Fruit fly (Drosophila melanogaster) whole organism, embryonic: ENCODE data around the gene CG1979.

ENCODE experiments used
- BEAF-32 ChIP-seq: fragments of 200-800 bp; sonication (Bioruptor generic); optimal IDR thresholded peaks from 3 replicates; lab custom pipeline; 2017; ENCODE audit warnings: missing biosample characterization, missing genetic modification characterization, mild to moderate bottlenecking, moderate library complexity, missing genetic modification reagents
- Bdp1 ChIP-seq: fragments of 200-800 bp; sonication (Bioruptor generic); optimal IDR thresholded peaks from 3 replicates; lab custom pipeline; 2016; ENCODE audit warnings: missing biosample characterization, missing genetic modification characterization
- Bteb2 ChIP-seq: fragments of 200-800 bp; sonication (Bioruptor generic); optimal IDR thresholded peaks from 2 replicates; lab custom pipeline; 2016; ENCODE audit warnings: missing biosample characterization, missing genetic modification characterization
- CG11456 ChIP-seq: fragments of 200-800 bp; sonication (Bioruptor generic); IDR thresholded peaks from 3 replicates; pipeline ENCODE4 v1.3.6; 2022; ENCODE audit warnings: missing biosample characterization, missing genetic modification characterization
- CG12391 ChIP-seq: fragments of 200-800 bp; sonication (Bioruptor generic); optimal IDR thresholded peaks from 3 replicates; lab custom pipeline; 2018; ENCODE audit warnings: missing biosample characterization, mild to moderate bottlenecking, missing genetic modification characterization, moderate library complexity
- CG17186 ChIP-seq: fragments of 200-800 bp; sonication (Bioruptor generic); optimal IDR thresholded peaks from 3 replicates; lab custom pipeline; 2017; ENCODE audit warnings: missing biosample characterization, missing genetic modification reagents, missing genetic modification characterization
- CG17328 ChIP-seq: fragments of 200-800 bp; sonication (Bioruptor generic); IDR thresholded peaks from 2 replicates; pipeline ENCODE4 v1.3.6; 2022; ENCODE audit warnings: missing biosample characterization, missing genetic modification characterization
- CG18619 ChIP-seq: fragments of 200-800 bp; sonication (Bioruptor generic); optimal IDR thresholded peaks from 3 replicates; lab custom pipeline; 2017; ENCODE audit warnings: missing biosample characterization, mild to moderate bottlenecking, missing genetic modification characterization
- CG30020 ChIP-seq: fragments of 200-800 bp; optimal IDR thresholded peaks from 2 replicates; lab custom pipeline; 2019; ENCODE audit warnings: missing biosample characterization, mild to moderate bottlenecking, missing genetic modification characterization, moderate library complexity
- CG4820 ChIP-seq: fragments of 200-800 bp; sonication (Bioruptor generic); optimal IDR thresholded peaks from 3 replicates; lab custom pipeline; 2016; ENCODE audit warnings: missing biosample characterization, missing genetic modification characterization
- CG6254 ChIP-seq: fragments of 200-800 bp; sonication (Bioruptor generic); optimal IDR thresholded peaks from 3 replicates; lab custom pipeline; 2017; ENCODE audit warnings: mild to moderate bottlenecking, missing biosample characterization, missing genetic modification reagents, missing genetic modification characterization
- CG6272 ChIP-seq: fragments of 200-800 bp; sonication (Bioruptor generic); IDR thresholded peaks from 2 replicates; pipeline ENCODE4 v1.3.6; 2022; ENCODE audit warnings: missing biosample characterization, missing genetic modification characterization
- CG6654 ChIP-seq: fragments of 200-800 bp; sonication (Bioruptor generic); optimal IDR thresholded peaks from 2 replicates; lab custom pipeline; 2017; ENCODE audit warnings: missing biosample characterization, mild to moderate bottlenecking, missing genetic modification characterization
- CG7963 ChIP-seq: fragments of 200-800 bp; sonication (Bioruptor generic); IDR thresholded peaks from 3 replicates; pipeline ENCODE4 v1.3.6; 2022; ENCODE audit warnings: missing biosample characterization, missing genetic modification characterization; ENCODE audit not compliant: partially characterized antibody
- CTCF ChIP-seq: fragments of 200-800 bp; sonication (Bioruptor generic); optimal IDR thresholded peaks from 2 replicates; lab custom pipeline; 2017; ENCODE audit warnings: missing biosample characterization, mild to moderate bottlenecking, missing genetic modification characterization, moderate library complexity
- CoRest ChIP-seq: fragments of 200-800 bp; sonication (Bioruptor generic); optimal IDR thresholded peaks from 3 replicates; lab custom pipeline; 2018; ENCODE audit warnings: missing biosample characterization, mild to moderate bottlenecking, missing genetic modification characterization, moderate library complexity
- Dad ChIP-seq: fragments of 200-800 bp; sonication (Bioruptor generic); optimal IDR thresholded peaks from 3 replicates; lab custom pipeline; 2016; ENCODE audit warnings: missing biosample characterization, missing genetic modification characterization
- Eip74EF ChIP-seq, 2 experiments: fragments of 200-800 bp in 1 of 2; fragments of >200 bp in 1 of 2; sonication (Bioruptor generic) in 1 of 2; optimal IDR thresholded peaks; 2 replicates each; lab custom pipeline; 2017 to 2019; ENCODE audit warnings: missing biosample characterization in 2 of 2, missing genetic modification characterization in 2 of 2, mild to moderate bottlenecking in 1 of 2, moderate library complexity in 1 of 2
- Hr51 ChIP-seq, 2 experiments: fragments of 200-800 bp; sonication (Bioruptor generic); optimal IDR thresholded peaks; 2 replicates in 1 of 2; 3 replicates in 1 of 2; lab custom pipeline; 2016 to 2018; ENCODE audit warnings: missing biosample characterization in 2 of 2, missing genetic modification characterization in 2 of 2, mild to moderate bottlenecking in 1 of 2, moderate library complexity in 1 of 2
- Med ChIP-seq: fragments of 200-800 bp; sonication (Bioruptor generic); peaks from one replicate; lab custom pipeline; 2016; ENCODE audit warnings: missing biosample characterization, missing genetic modification characterization, mild to moderate bottlenecking, inconsistent platforms, moderate library complexity
- Myb ChIP-seq: fragments of 200-800 bp; sonication (Bioruptor generic); optimal IDR thresholded peaks from 2 replicates; lab custom pipeline; 2016; ENCODE audit warnings: missing biosample characterization, missing genetic modification characterization
- Pdp1 ChIP-seq, 2 experiments: fragments of 200-800 bp; sonication (Bioruptor generic); optimal IDR thresholded peaks; 3 replicates each; lab custom pipeline; 2016; ENCODE audit warnings: missing biosample characterization in 2 of 2, missing genetic modification characterization in 2 of 2, mild to moderate bottlenecking in 1 of 2, moderate library complexity in 1 of 2
- Sin3A ChIP-seq: fragments of >200 bp; optimal IDR thresholded peaks from 2 replicates; lab custom pipeline; 2018
- Stat92E ChIP-seq, 3 experiments: fragments of >200 bp in 2 of 3; fragments of 200-800 bp in 1 of 3; sonication (Bioruptor generic) in 1 of 3; optimal IDR thresholded peaks; 2 replicates each; lab custom pipeline; 2017 to 2019; ENCODE audit warnings: missing biosample characterization in 3 of 3, missing genetic modification characterization in 3 of 3, mild to moderate bottlenecking in 1 of 3, moderate library complexity in 1 of 3
- ara ChIP-seq: fragments of 200-800 bp; sonication (Bioruptor generic); IDR thresholded peaks from 2 replicates; pipeline ENCODE4 v1.3.6; 2022; ENCODE audit warnings: missing biosample characterization, missing genetic modification characterization
- btn ChIP-seq: fragments of 200-800 bp; sonication (Bioruptor generic); optimal IDR thresholded peaks from 2 replicates; lab custom pipeline; 2016; ENCODE audit warnings: missing biosample characterization, missing genetic modification characterization
- da ChIP-seq: fragments of 200-800 bp; sonication (Bioruptor generic); optimal IDR thresholded peaks from 2 replicates; lab custom pipeline; 2016; ENCODE audit warnings: missing biosample characterization, missing genetic modification characterization
- dmrt99B ChIP-seq: fragments of 200-800 bp; sonication (Bioruptor generic); optimal IDR thresholded peaks from 2 replicates; lab custom pipeline; 2018; ENCODE audit warnings: missing biosample characterization, mild to moderate bottlenecking, missing genetic modification characterization, moderate library complexity
- ewg ChIP-seq: fragments of 200-800 bp; sonication (Bioruptor generic); optimal IDR thresholded peaks from 3 replicates; lab custom pipeline; 2017; ENCODE audit warnings: mild to moderate bottlenecking, missing biosample characterization, missing genetic modification reagents, missing genetic modification characterization
- fd64A ChIP-seq: fragments of 200-800 bp; sonication (Bioruptor generic); optimal IDR thresholded peaks from 3 replicates; lab custom pipeline; 2018; ENCODE audit warnings: missing biosample characterization, mild to moderate bottlenecking, missing genetic modification characterization
- fd96Cb ChIP-seq: fragments of 200-800 bp; sonication (Bioruptor generic); optimal IDR thresholded peaks from 2 replicates; lab custom pipeline; 2018; ENCODE audit warnings: missing biosample characterization, mild to moderate bottlenecking, missing genetic modification characterization, moderate library complexity
- h ChIP-seq: fragments of >200 bp; optimal IDR thresholded peaks from 2 replicates; lab custom pipeline; 2017
- nerfin-1 ChIP-seq: fragments of 200-800 bp; sonication (Bioruptor generic); optimal IDR thresholded peaks from 3 replicates; lab custom pipeline; 2019; ENCODE audit warnings: missing biosample characterization, mild to moderate bottlenecking, missing genetic modification characterization, moderate library complexity
- nom ChIP-seq: fragments of 200-800 bp; sonication (Bioruptor generic); optimal IDR thresholded peaks from 2 replicates; lab custom pipeline; 2017; ENCODE audit warnings: missing biosample characterization, missing genetic modification characterization, mild to moderate bottlenecking, moderate library complexity, missing genetic modification reagents
- pho ChIP-seq: fragments of 200-800 bp; sonication (Bioruptor generic); optimal IDR thresholded peaks from 2 replicates; lab custom pipeline; 2016; ENCODE audit warnings: missing biosample characterization, missing genetic modification characterization
- pros ChIP-seq: fragments of 200-800 bp; sonication (Bioruptor generic); optimal IDR thresholded peaks from 3 replicates; lab custom pipeline; 2019; ENCODE audit warnings: missing biosample characterization, mild to moderate bottlenecking, missing genetic modification characterization, moderate library complexity
- sens ChIP-seq: fragments of 200-800 bp; sonication (Bioruptor generic); peaks from one replicate; lab custom pipeline; 2016; ENCODE audit warnings: missing biosample characterization, missing genetic modification characterization
- shn ChIP-seq: fragments of 200-800 bp; sonication (Bioruptor generic); optimal IDR thresholded peaks from 3 replicates; lab custom pipeline; 2016; ENCODE audit warnings: missing biosample characterization, missing genetic modification characterization
- stwl ChIP-seq: fragments of 200-800 bp; sonication (Bioruptor generic); optimal IDR thresholded peaks from 3 replicates; lab custom pipeline; 2018; ENCODE audit warnings: missing biosample characterization, mild to moderate bottlenecking, missing genetic modification characterization, moderate library complexity
- sug ChIP-seq: fragments of 200-800 bp; optimal IDR thresholded peaks from 2 replicates; lab custom pipeline; 2019; ENCODE audit warnings: missing biosample characterization, mild to moderate bottlenecking, missing genetic modification characterization, moderate library complexity
- trem ChIP-seq: fragments of 200-800 bp; optimal IDR thresholded peaks from 3 replicates; lab custom pipeline; 2019; ENCODE audit warnings: missing biosample characterization, mild to moderate bottlenecking, missing genetic modification characterization, moderate library complexity
- unc-4 ChIP-seq: fragments of 200-800 bp; sonication (Bioruptor generic); IDR thresholded peaks from 2 replicates; pipeline ENCODE4 v1.3.6; 2022; ENCODE audit warnings: missing biosample characterization, missing genetic modification characterization; ENCODE audit not compliant: partially characterized antibody

Gene CG1979

dm6 chr3R:7074297-7075114 lies 20.1 kb downstream of the CG1979 start, which contains the start of the genes Ufl1 and CG1943 (continued):
- peak; percentile 74 for TF ChIP-seq pros
- TF ChIP-seq Stat92E (GFP tag; optimal IDR thresholded peaks at IDR 0.05; lab: Kevin White, UChicago), result peak in 1 of 3 experiments; percentile 44
- TF ChIP-seq Bteb2 (GFP tag; lab: Kevin White, UChicago), result no peak
- TF ChIP-seq h, result no peak
- TF ChIP-seq Eip74EF (GFP tag; optimal IDR thresholded peaks at IDR 0.05; lab: Kevin White, UChicago), result peak in 1 of 2 experiments; percentile 62
- TF ChIP-seq pho (GFP tag; lab: Kevin White, UChicago), result peak; percentile 20
- peak in 1 of 2 experiments; percentile 55 for TF ChIP-seq Pdp1 (GFP tag; optimal IDR thresholded peaks at IDR 0.05; lab: Kevin White, UChicago)
- TF ChIP-seq Hr51 (GFP tag; optimal IDR thresholded peaks at IDR 0.05; lab: Kevin White, UChicago), result peak in 1 of 2 experiments; percentile 2
- TF ChIP-seq nerfin-1 (tag; lab: Kevin White, UChicago), result peak; percentile 99
- peak; percentile 3 for TF ChIP-seq CG6254
- peak; percentile 1 for TF ChIP-seq Dad (GFP tag; lab: Kevin White, UChicago)
- no peak for TF ChIP-seq btn (GFP tag; lab: Kevin White, UChicago)
- peak; percentile 64 for TF ChIP-seq trem (tag; lab: Kevin White, UChicago)
- TF ChIP-seq CG11456, result no peak
- TF ChIP-seq Sin3A (lab: Kevin White, UChicago), result peak; percentile 88
- peak; percentile 67 for TF ChIP-seq CoRest
- peak; percentile 16 for TF ChIP-seq Bdp1 (GFP tag; lab: Kevin White, UChicago)
- no peak for TF ChIP-seq dmrt99B (tag; lab: Kevin White, UChicago)
- TF ChIP-seq sug (tag; lab: Kevin White, UChicago), result peak; percentile 43
- peak; percentile 34 for TF ChIP-seq nom (GFP tag; lab: Kevin White, UChicago)
- peak; percentile 96 for TF ChIP-seq CTCF (GFP tag; lab: Kevin White, UChicago)
- TF ChIP-seq BEAF-32 (GFP tag; lab: Kevin White, UChicago), result peak; percentile 93
- no peak for TF ChIP-seq fd96Cb (tag; lab: Kevin White, UChicago)
- TF ChIP-seq CG6272 (GFP tag; lab: Robert Waterston, UW), result no peak
- TF ChIP-seq CG17186 (GFP tag; lab: Kevin White, UChicago), result peak; percentile 46
- TF ChIP-seq CG12391 (tag; lab: Kevin White, UChicago), result peak; percentile 25
- TF ChIP-seq CG18619 (GFP tag; lab: Kevin White, UChicago), result no peak
- TF ChIP-seq ara (GFP tag; lab: Robert Waterston, UW), result no peak
- TF ChIP-seq Med (GFP tag; lab: Kevin White, UChicago), result peak; percentile 61
- no peak for TF ChIP-seq CG6654 (GFP tag; lab: Kevin White, UChicago)
- TF ChIP-seq CG7963 (GFP tag; lab: Robert Waterston, UW), result no peak
- TF ChIP-seq ewg, result peak; percentile 74
- TF ChIP-seq da (GFP tag; lab: Kevin White, UChicago), result no peak
- no peak for TF ChIP-seq CG4820 (GFP tag; lab: Kevin White, UChicago)
- peak; percentile 96 for TF ChIP-seq Myb (GFP tag; lab: Kevin White, UChicago)
- TF ChIP-seq sens (GFP tag; lab: Kevin White, UChicago), result peak; percentile 91
- TF ChIP-seq stwl (tag; lab: Kevin White, UChicago), result peak; percentile 55
- TF ChIP-seq CG17328 (GFP tag; lab: Robert Waterston, UW), result no peak
- TF ChIP-seq CG30020, result peak; percentile 2
- TF ChIP-seq unc-4 (GFP tag; lab: Robert Waterston, UW), result no peak
- peak; percentile 1 for TF ChIP-seq fd64A
- no peak for TF ChIP-seq shn (GFP tag; lab: Kevin White, UChicago)
- TF ChIP-seq, all 482 proteins: peak for 87
